Worm (Caenorhabditis elegans) whole organism, L4 larva: ENCODE results near the gene tufm-1.

Source experiments
- F26F4.8 ChIP-seq: fragments of 200-800 bp; sonication (Bioruptor generic); conservative IDR thresholded peaks from 2 replicates; pipeline ENCODE4 v1.3.6; 2022; ENCODE audit warnings: missing genetic modification characterization, missing compliant biosample characterization
- R02D3.7 ChIP-seq: fragments of 150-350 bp; sonication (generic microtip); optimal IDR thresholded peaks from 3 replicates; lab custom pipeline; 2014; ENCODE audit warnings: missing biosample characterization, missing genetic modification characterization
- Y105C5A.15 ChIP-seq: fragments of 200-800 bp; sonication (Bioruptor generic); IDR thresholded peaks from 2 replicates; pipeline ENCODE4 v1.3.6; 2022; ENCODE audit warnings: missing genetic modification characterization, missing compliant biosample characterization
- Y48G9A.11 ChIP-seq: fragments of 200-800 bp; sonication (Bioruptor generic); IDR thresholded peaks from 2 replicates; pipeline ENCODE4 v1.3.6; 2022; ENCODE audit warnings: missing genetic modification reagents, missing genetic modification characterization, missing compliant biosample characterization
- Y75B8A.6 ChIP-seq: fragments of 200-800 bp; sonication (Bioruptor generic); IDR thresholded peaks from 2 replicates; pipeline ENCODE4 v1.3.6; 2022; ENCODE audit warnings: missing genetic modification reagents, missing genetic modification characterization, missing compliant biosample characterization
- ZK546.5 ChIP-seq, 2 experiments: sonication (generic microtip); optimal IDR thresholded peaks; 2 replicates each; lab custom pipeline; 2017; ENCODE audit warnings: missing biosample characterization in 2 of 2, missing genetic modification characterization in 2 of 2
- aha-1 ChIP-seq: fragments of 150-350 bp; peaks from one replicate; lab custom pipeline; 2014; ENCODE audit warnings: missing biosample characterization, missing genetic modification characterization
- aly-2 ChIP-seq: sonication (generic microtip); optimal IDR thresholded peaks from 2 replicates; lab custom pipeline; 2018; ENCODE audit warnings: missing biosample characterization, missing genetic modification characterization
- ama-1 ChIP-seq: fragments of 150-350 bp; optimal IDR thresholded peaks from 2 replicates; lab custom pipeline; 2014; ENCODE audit warnings: inconsistent platforms, mixed read lengths
- arid-1 ChIP-seq: fragments of 200-800 bp; sonication (Bioruptor generic); conservative IDR thresholded peaks from 2 replicates; pipeline ENCODE4 v1.3.6; 2022; ENCODE audit warnings: missing genetic modification reagents, missing genetic modification characterization, missing compliant biosample characterization
- ceh-82 ChIP-seq: sonication (generic microtip); optimal IDR thresholded peaks from 2 replicates; lab custom pipeline; 2017; ENCODE audit warnings: missing biosample characterization, missing genetic modification characterization
- daf-16 ChIP-seq, 3 experiments: sonication (generic microtip); optimal IDR thresholded peaks; 2 replicates each; lab custom pipeline; 2016 to 2017; ENCODE audit warnings: missing genetic modification characterization in 3 of 3, missing genetic modification reagents in 3 of 3, mild to moderate bottlenecking in 2 of 3, missing compliant biosample characterization in 2 of 3, missing biosample characterization in 1 of 3, moderate library complexity in 1 of 3
- dpl-1 ChIP-seq: fragments of 150-350 bp; optimal IDR thresholded peaks from 2 replicates; lab custom pipeline; 2014; ENCODE audit warnings: missing biosample characterization, missing genetic modification reagents, missing genetic modification characterization
- egl-43 ChIP-seq: fragments of 200-800 bp; sonication (Bioruptor generic); IDR thresholded peaks from 2 replicates; pipeline ENCODE4 v1.3.6; 2022; ENCODE audit warnings: missing genetic modification reagents, missing genetic modification characterization, missing compliant biosample characterization
- fkh-10 ChIP-seq: fragments of 150-350 bp; optimal IDR thresholded peaks from 2 replicates; lab custom pipeline; 2014; ENCODE audit warnings: missing biosample characterization, missing genetic modification reagents, missing genetic modification characterization
- fos-1 ChIP-seq: fragments of 150-350 bp; optimal IDR thresholded peaks from 2 replicates; lab custom pipeline; 2014; ENCODE audit warnings: missing biosample characterization, missing genetic modification characterization
- gei-8 ChIP-seq: fragments of 200-800 bp; sonication (Bioruptor generic); optimal IDR thresholded peaks from 2 replicates; lab custom pipeline; 2018; ENCODE audit warnings: mild to moderate bottlenecking, missing genetic modification characterization, missing compliant biosample characterization
- hif-1 ChIP-seq, 2 experiments: sonication (generic microtip); optimal IDR thresholded peaks; 2 replicates each; lab custom pipeline; 2016 to 2017; ENCODE audit warnings: missing compliant biosample characterization in 2 of 2, missing genetic modification characterization in 2 of 2, missing genetic modification reagents in 2 of 2, missing genotype in 2 of 2, mild to moderate bottlenecking in 1 of 2
- hlh-11 ChIP-seq: fragments of 200-800 bp; sonication (Bioruptor generic); optimal IDR thresholded peaks from 2 replicates; lab custom pipeline; 2018; ENCODE audit warnings: mild to moderate bottlenecking, missing genetic modification characterization, missing compliant biosample characterization
- lim-7 ChIP-seq: fragments of 200-800 bp; sonication (Bioruptor generic); IDR thresholded peaks from 2 replicates; pipeline ENCODE4 v1.3.6; 2022; ENCODE audit warnings: missing genetic modification characterization, missing compliant biosample characterization
- lin-29 ChIP-seq: fragments of 200-800 bp; sonication (Bioruptor generic); IDR thresholded peaks from 2 replicates; pipeline ENCODE4 v1.3.6; 2022; ENCODE audit warnings: missing genetic modification reagents, missing genetic modification characterization, missing compliant biosample characterization
- lin-38 ChIP-seq: fragments of 200-800 bp; sonication (Bioruptor generic); IDR thresholded peaks from 2 replicates; pipeline ENCODE4 v1.3.6; 2022; ENCODE audit warnings: missing genetic modification reagents, missing genetic modification characterization, missing compliant biosample characterization
- madf-9 ChIP-seq: fragments of 200-800 bp; sonication (Bioruptor generic); conservative IDR thresholded peaks from 2 replicates; pipeline ENCODE4 v1.3.6; 2022; ENCODE audit warnings: missing genetic modification reagents, missing genetic modification characterization, missing compliant biosample characterization
- mdt-29 ChIP-seq: fragments of 200-800 bp; sonication (Bioruptor generic); IDR thresholded peaks from 2 replicates; pipeline ENCODE4 v1.3.6; 2022; ENCODE audit warnings: missing genetic modification reagents, missing genetic modification characterization, missing compliant biosample characterization
- pha-4 ChIP-seq, 2 experiments: fragments of 150-350 bp in 1 of 2; fragments of 200-800 bp in 1 of 2; sonication (Bioruptor generic) in 1 of 2; IDR thresholded peaks in 1 of 2; optimal IDR thresholded peaks in 1 of 2; 2 replicates each; pipeline versions ENCODE4 v1.3.6 to Lab custom; 2014 to 2022; ENCODE audit warnings: missing genetic modification characterization in 2 of 2, missing genetic modification reagents in 2 of 2, missing biosample characterization in 1 of 2, missing compliant biosample characterization in 1 of 2
- pqm-1 ChIP-seq: sonication (generic microtip); optimal IDR thresholded peaks from 2 replicates; lab custom pipeline; 2017; ENCODE audit warnings: missing biosample characterization, missing genetic modification characterization
- set-16 ChIP-seq: fragments of 200-800 bp; sonication (Bioruptor generic); IDR thresholded peaks from 2 replicates; pipeline ENCODE4 v1.3.6; 2022; ENCODE audit warnings: missing genetic modification reagents, missing genetic modification characterization, missing compliant biosample characterization
- snpc-4 ChIP-seq: fragments of 150-350 bp; optimal IDR thresholded peaks from 2 replicates; lab custom pipeline; 2014; ENCODE audit warnings: missing biosample characterization, missing genetic modification characterization
- spr-1 ChIP-seq: sonication (generic microtip); optimal IDR thresholded peaks from 2 replicates; lab custom pipeline; 2016; ENCODE audit warnings: mild to moderate bottlenecking, missing genetic modification characterization, missing compliant biosample characterization
- tra-1 ChIP-seq: fragments of 200-800 bp; sonication (Bioruptor generic); IDR thresholded peaks from 2 replicates; pipeline ENCODE4 v1.3.6; 2022; ENCODE audit warnings: missing genetic modification reagents, missing genetic modification characterization, missing compliant biosample characterization
- vab-7 ChIP-seq: fragments of 200-800 bp; sonication (Bioruptor generic); IDR thresholded peaks from 2 replicates; pipeline ENCODE4 v1.3.6; 2022; ENCODE audit warnings: missing genetic modification reagents, missing genetic modification characterization, missing compliant biosample characterization
- zip-11 ChIP-seq: fragments of 200-800 bp; sonication (Bioruptor generic); IDR thresholded peaks from 2 replicates; pipeline ENCODE4 v1.3.6; 2022; ENCODE audit warnings: missing genetic modification characterization, missing compliant biosample characterization
- ztf-11 ChIP-seq: fragments of 150-350 bp; optimal IDR thresholded peaks from 2 replicates; lab custom pipeline; 2014; ENCODE audit warnings: missing biosample characterization, missing genetic modification characterization

tufm-1 gene

DNA sequence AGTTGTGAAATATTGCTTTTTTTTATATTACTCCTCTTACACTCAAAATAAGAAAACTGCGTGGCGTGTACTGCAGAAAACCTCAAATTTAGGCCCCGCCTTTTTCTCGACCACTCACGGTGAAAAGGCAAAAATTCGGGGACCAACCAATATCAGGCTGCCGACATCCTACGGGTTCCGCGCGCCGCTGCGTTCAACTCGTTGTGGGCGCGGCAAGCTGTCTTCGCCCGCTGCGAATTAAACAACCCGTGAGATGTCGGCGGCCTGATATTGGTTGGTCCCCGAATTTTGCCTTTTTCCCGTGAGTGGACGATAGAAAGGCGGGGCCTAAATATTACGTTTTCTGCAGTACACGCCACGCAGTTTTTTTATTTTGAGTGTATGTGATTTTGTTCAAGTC, 17.3 kb downstream of the tufm-1 start:
- TF ChIP-seq lin-38 (GFP tag; lab: Robert Waterston, UW), result peak; percentile 11; the same call in 1 of the 2 replicates
- peak; percentile 44; the same call in 1 of the 2 replicates for TF ChIP-seq set-16 (GFP tag; lab: Robert Waterston, UW)
- peak; percentile 60; the same call in 1 of the 2 replicates for TF ChIP-seq egl-43 (GFP tag; lab: Robert Waterston, UW)

DNA sequence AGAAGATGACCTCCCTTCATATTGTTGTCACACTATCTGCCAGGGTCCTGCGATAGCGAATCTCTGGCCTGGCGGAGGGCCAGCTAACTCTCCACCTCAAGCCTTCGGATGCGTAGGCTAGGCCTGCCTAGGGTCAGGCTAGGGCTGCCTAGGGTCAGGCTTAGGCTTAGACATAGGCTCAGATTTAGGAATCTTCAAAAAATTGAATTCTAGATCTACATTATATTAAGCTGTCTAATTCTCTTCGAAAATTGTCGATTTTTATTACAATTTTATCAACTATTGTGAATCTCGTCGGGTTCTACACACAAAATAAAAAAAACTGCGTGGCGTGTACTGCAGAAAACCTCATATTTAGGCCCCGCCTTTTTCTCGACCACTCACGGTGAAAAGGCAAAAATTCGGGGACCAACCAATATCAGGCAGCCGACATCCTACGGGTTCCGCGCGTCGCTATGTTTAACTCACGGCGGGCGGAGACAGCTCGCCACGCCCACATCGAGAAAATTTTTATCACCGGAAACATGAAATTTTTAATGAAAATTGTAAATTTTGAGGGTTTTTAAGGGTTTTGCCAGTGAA, 19.2 kb downstream of the tufm-1 start:
- TF ChIP-seq R02D3.7 (tag; lab: Kevin White, UChicago) (no peak), ztf-11 (tag; lab: Kevin White, UChicago) (no peak), snpc-4 (tag; lab: Kevin White, UChicago) (no peak), hif-1 (tag; optimal IDR thresholded peaks at IDR 0.05; lab: Kevin White, UChicago) (no peak), madf-9 (no peak), egl-43 (GFP tag; lab: Robert Waterston, UW) (no peak), Y48G9A.11 (GFP tag; lab: Robert Waterston, UW) (peak; percentile 49; the same call in 1 of the 2 replicates), lin-38 (GFP tag; lab: Robert Waterston, UW) (peak; percentile 68), F26F4.8 (GFP tag; lab: Robert Waterston, UW) (no peak), fkh-10 (GFP tag; lab: Kevin White, UChicago) (no peak), daf-16 (GFP tag; optimal IDR thresholded peaks at IDR 0.05; lab: Kevin White, UChicago) (no peak), daf-16 (tag; optimal IDR thresholded peaks at IDR 0.05; lab: Kevin White, UChicago) (no peak), dpl-1 (no peak), fos-1 (tag; lab: Kevin White, UChicago) (no peak), ceh-82 (no peak), Y105C5A.15 (GFP tag; lab: Robert Waterston, UW) (no peak), ZK546.5 (tag; optimal IDR thresholded peaks at IDR 0.05; lab: Kevin White, UChicago) (no peak), spr-1 (tag; lab: Kevin White, UChicago) (no peak), gei-8 (no peak), lim-7 (GFP tag; lab: Robert Waterston, UW) (no peak), pha-4 (GFP tag; IDR thresholded peaks at IDR 0.05; lab: Robert Waterston, UW) (0 out of 2 replicates have a peak, but pooled peaks have one; percentile 28), pha-4 (tag; optimal IDR thresholded peaks at IDR 0.05; lab: Kevin White, UChicago) (no peak), set-16 (GFP tag; lab: Robert Waterston, UW) (peak; percentile 45), mdt-29 (no peak), vab-7 (GFP tag; lab: Robert Waterston, UW) (no peak), pqm-1 (tag; lab: Kevin White, UChicago) (no peak), lin-29 (GFP tag; lab: Robert Waterston, UW) (no peak), arid-1 (GFP tag; lab: Robert Waterston, UW) (0 out of 2 replicates have a peak, but pooled peaks have one; percentile 20), Y75B8A.6 (GFP tag; lab: Robert Waterston, UW) (no peak), hlh-11 (tag; lab: Kevin White, UChicago) (no peak), tra-1 (GFP tag; lab: Robert Waterston, UW) (no peak)
- TF ChIP-seq, all 104 proteins: peak for 5

- peak; percentile 74 for TF ChIP-seq aha-1 (tag; lab: Kevin White, UChicago)
- no peak for TF ChIP-seq spr-1 (tag; lab: Kevin White, UChicago)
Observed at ce11 chrIII:2794057-2794456, 20.7 kb downstream of the tufm-1 start.

ce11 chrIII:2787979-2788491, 26.7 kb downstream of the tufm-1 start, which contains the start of gene tbcc-1:
Gene tbcc-1 (plus strand): TSS chrIII:2788441.
- TF ChIP-seq aly-2 (tag; lab: Kevin White, UChicago) (no peak), ama-1 (lab: Kevin White, UChicago) (peak; percentile 60), Y105C5A.15 (GFP tag; lab: Robert Waterston, UW) (no peak), zip-11 (GFP tag; lab: Robert Waterston, UW) (no peak), lin-38 (GFP tag; lab: Robert Waterston, UW) (peak; percentile 49), tra-1 (GFP tag; lab: Robert Waterston, UW) (no peak)
